Worm (Caenorhabditis elegans) whole organism, L1 larva: Measurements from ENCODE around the gene C45G9.9.

ENCODE experiments used
- C04F5.9 ChIP-seq: sonication (generic microtip); optimal IDR thresholded peaks from 2 replicates; lab custom pipeline; 2016; ENCODE audit warnings: missing genetic modification characterization, missing compliant biosample characterization
- C16A3.4 ChIP-seq: fragments of 150-350 bp; optimal IDR thresholded peaks from 2 replicates; lab custom pipeline; 2014; ENCODE audit warnings: missing biosample characterization, missing genetic modification characterization
- Y116A8C.19 ChIP-seq: sonication (generic microtip); optimal IDR thresholded peaks from 2 replicates; lab custom pipeline; 2016; ENCODE audit warnings: missing compliant biosample characterization, missing genetic modification characterization, borderline replicate concordance
- aha-1 ChIP-seq: fragments of 150-350 bp; optimal IDR thresholded peaks from 2 replicates; lab custom pipeline; 2014; ENCODE audit warnings: missing biosample characterization, missing genetic modification characterization
- ama-1 ChIP-seq: fragments of 150-350 bp; optimal IDR thresholded peaks from 2 replicates; lab custom pipeline; 2014
- ceh-63 ChIP-seq: fragments of 200-800 bp; sonication (Bioruptor generic); optimal IDR thresholded peaks from 2 replicates; lab custom pipeline; 2018; ENCODE audit warnings: mild to moderate bottlenecking, missing genetic modification characterization, missing compliant biosample characterization
- ceh-90 ChIP-seq: sonication (generic microtip); optimal IDR thresholded peaks from 2 replicates; lab custom pipeline; 2016; ENCODE audit warnings: missing genetic modification characterization, missing compliant biosample characterization
- ces-1 ChIP-seq: fragments of 150-350 bp; optimal IDR thresholded peaks from 2 replicates; lab custom pipeline; 2014; ENCODE audit warnings: missing biosample characterization, missing genetic modification reagents, missing genetic modification characterization
- dpl-1 ChIP-seq, 3 experiments: fragments of 150-350 bp in 2 of 3; sonication (generic microtip) in 1 of 3; optimal IDR thresholded peaks; 2 replicates each; lab custom pipeline; 2014 to 2017; ENCODE audit warnings: missing biosample characterization in 3 of 3, missing genetic modification characterization in 3 of 3, missing genetic modification reagents in 3 of 3
- ets-5 ChIP-seq: fragments of 200-800 bp; sonication (Bioruptor generic); IDR thresholded peaks from 2 replicates; pipeline ENCODE4 v1.3.6; 2022; ENCODE audit warnings: missing genetic modification characterization, missing compliant biosample characterization
- fkh-8 ChIP-seq: sonication (generic microtip); optimal IDR thresholded peaks from 2 replicates; lab custom pipeline; 2016; ENCODE audit warnings: mild to moderate bottlenecking, missing genetic modification characterization, missing compliant biosample characterization
- fos-1 ChIP-seq: fragments of 150-350 bp; optimal IDR thresholded peaks from 2 replicates; lab custom pipeline; 2014; ENCODE audit warnings: missing biosample characterization, missing genetic modification characterization
- grh-1 ChIP-seq: fragments of 200-800 bp; sonication (Bioruptor generic); IDR thresholded peaks from 2 replicates; pipeline ENCODE4 v1.3.6; 2022; ENCODE audit warnings: missing genetic modification reagents, missing genetic modification characterization, missing compliant biosample characterization
- hlh-4 ChIP-seq: sonication (generic microtip); optimal IDR thresholded peaks from 2 replicates; lab custom pipeline; 2016; ENCODE audit warnings: mild to moderate bottlenecking, missing genetic modification characterization, missing compliant biosample characterization
- irx-1 ChIP-seq: sonication (generic microtip); optimal IDR thresholded peaks from 2 replicates; lab custom pipeline; 2016; ENCODE audit warnings: missing genetic modification characterization, missing compliant biosample characterization
- isw-1 ChIP-seq: fragments of 200-800 bp; sonication (Bioruptor generic); IDR thresholded peaks from 2 replicates; pipeline ENCODE4 v1.3.6; 2022; ENCODE audit warnings: missing genetic modification characterization, missing compliant biosample characterization
- lin-14 ChIP-seq: fragments of 200-800 bp; sonication (Bioruptor generic); optimal IDR thresholded peaks from 2 replicates; lab custom pipeline; 2018; ENCODE audit warnings: mild to moderate bottlenecking, missing genetic modification characterization, moderate library complexity, missing compliant biosample characterization
- lin-15B ChIP-seq: fragments of 150-350 bp; sonication (generic microtip); optimal IDR thresholded peaks from 3 replicates; lab custom pipeline; 2014; ENCODE audit warnings: missing biosample characterization, missing genetic modification characterization
- lin-39 ChIP-seq: fragments of 150-350 bp; optimal IDR thresholded peaks from 2 replicates; lab custom pipeline; 2014; ENCODE audit warnings: missing biosample characterization, missing genetic modification reagents, missing genetic modification characterization
- nhr-11 ChIP-seq: fragments of 150-350 bp; optimal IDR thresholded peaks from 2 replicates; lab custom pipeline; 2014; ENCODE audit warnings: missing biosample characterization, missing genetic modification characterization
- nhr-20 ChIP-seq: sonication (generic microtip); optimal IDR thresholded peaks from 2 replicates; lab custom pipeline; 2016; ENCODE audit warnings: mild to moderate bottlenecking, missing genetic modification characterization, missing compliant biosample characterization
- nhr-237 ChIP-seq: fragments of 150-350 bp; optimal IDR thresholded peaks from 2 replicates; lab custom pipeline; 2014; ENCODE audit warnings: missing biosample characterization, missing genetic modification characterization
- nhr-28 ChIP-seq: fragments of 150-350 bp; optimal IDR thresholded peaks from 2 replicates; lab custom pipeline; 2014; ENCODE audit warnings: missing biosample characterization, missing genetic modification characterization
- nhr-47 ChIP-seq: sonication (generic microtip); optimal IDR thresholded peaks from 2 replicates; lab custom pipeline; 2016; ENCODE audit warnings: mild to moderate bottlenecking, missing genetic modification characterization, moderate library complexity, missing compliant biosample characterization
- nhr-76 ChIP-seq: sonication (generic microtip); optimal IDR thresholded peaks from 2 replicates; lab custom pipeline; 2017; ENCODE audit warnings: missing biosample characterization, missing genetic modification characterization
- nhr-77 ChIP-seq: fragments of 150-350 bp; optimal IDR thresholded peaks from 2 replicates; lab custom pipeline; 2014; ENCODE audit warnings: missing biosample characterization, missing genetic modification characterization
- nhr-85 ChIP-seq: sonication (generic microtip); peaks from one replicate; lab custom pipeline; 2016; ENCODE audit warnings: missing genetic modification characterization, inconsistent platforms, missing compliant biosample characterization
- nhr-90 ChIP-seq: sonication (generic microtip); optimal IDR thresholded peaks from 2 replicates; lab custom pipeline; 2016; ENCODE audit warnings: mild to moderate bottlenecking, missing genetic modification characterization, missing compliant biosample characterization; ENCODE audit not compliant: poor library complexity
- pax-3 ChIP-seq: fragments of 200-800 bp; sonication (Bioruptor generic); optimal IDR thresholded peaks from 2 replicates; lab custom pipeline; 2018; ENCODE audit warnings: mild to moderate bottlenecking, missing genetic modification characterization, moderate library complexity, missing compliant biosample characterization
- pqm-1 ChIP-seq: sonication (generic microtip); optimal IDR thresholded peaks from 3 replicates; lab custom pipeline; 2017; ENCODE audit warnings: missing biosample characterization, missing genetic modification characterization
- rnt-1 ChIP-seq: sonication (generic microtip); optimal IDR thresholded peaks from 2 replicates; lab custom pipeline; 2016; ENCODE audit warnings: mild to moderate bottlenecking, missing genetic modification characterization, moderate library complexity, missing compliant biosample characterization
- snpc-4 ChIP-seq: fragments of 150-350 bp; optimal IDR thresholded peaks from 2 replicates; lab custom pipeline; 2014; ENCODE audit warnings: missing biosample characterization, missing genetic modification characterization
- snu-23 ChIP-seq: sonication (generic microtip); optimal IDR thresholded peaks from 2 replicates; lab custom pipeline; 2016; ENCODE audit warnings: missing genetic modification characterization, missing compliant biosample characterization
- sptf-1 ChIP-seq: fragments of 150-350 bp; optimal IDR thresholded peaks from 2 replicates; lab custom pipeline; 2014; ENCODE audit warnings: missing biosample characterization, missing genetic modification characterization
- swsn-7 ChIP-seq: sonication (generic microtip); optimal IDR thresholded peaks from 2 replicates; lab custom pipeline; 2016; ENCODE audit warnings: missing genetic modification characterization, missing compliant biosample characterization
- tbx-2 ChIP-seq: sonication (generic microtip); optimal IDR thresholded peaks from 2 replicates; lab custom pipeline; 2016; ENCODE audit warnings: missing genetic modification characterization, missing compliant biosample characterization
- unc-130 ChIP-seq: fragments of 150-350 bp; optimal IDR thresholded peaks from 2 replicates; lab custom pipeline; 2017; ENCODE audit warnings: missing biosample characterization, missing genetic modification characterization, inconsistent platforms
- unc-62 ChIP-seq: fragments of 150-350 bp; optimal IDR thresholded peaks from 2 replicates; lab custom pipeline; 2014; ENCODE audit warnings: missing biosample characterization, missing genetic modification reagents, missing genetic modification characterization
- unc-98 ChIP-seq: fragments of 200-800 bp; sonication (Bioruptor generic); IDR thresholded peaks from 2 replicates; pipeline ENCODE4 v1.3.6; 2022; ENCODE audit warnings: missing genetic modification characterization, missing compliant biosample characterization
- vab-15 ChIP-seq: sonication (generic microtip); optimal IDR thresholded peaks from 2 replicates; lab custom pipeline; 2017; ENCODE audit warnings: missing genotype, mild to moderate bottlenecking, missing genetic modification characterization, missing compliant biosample characterization
- xbp-1 ChIP-seq: sonication (generic microtip); optimal IDR thresholded peaks from 2 replicates; lab custom pipeline; 2016; ENCODE audit warnings: missing genetic modification characterization, missing compliant biosample characterization

The C45G9.9 gene

DNA sequence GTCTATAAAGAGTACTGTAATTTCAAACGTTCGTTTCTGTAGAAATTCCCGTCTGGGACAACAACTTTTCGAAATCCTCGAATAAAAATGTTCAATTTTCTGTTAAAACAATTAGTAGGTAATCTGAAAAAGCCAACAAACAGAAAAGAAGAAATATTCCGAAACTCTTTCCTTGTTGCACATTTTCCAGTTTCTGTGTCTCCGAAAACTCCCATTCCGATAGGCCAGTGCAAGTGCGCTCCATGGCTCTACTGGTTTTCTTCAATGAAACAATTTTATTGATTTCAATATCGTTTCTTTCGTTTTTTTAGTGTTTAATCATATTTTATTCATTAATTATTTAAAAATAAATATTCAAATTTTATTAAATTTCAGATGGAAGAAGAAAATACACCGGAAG, 47.0 kb upstream of the C45G9.9 start, which contains the start of gene F54D8.6 (continued):
- TF ChIP-seq lin-39 (tag; lab: Kevin White, UChicago) (no peak), nhr-11 (tag; lab: Kevin White, UChicago) (no peak), ama-1 (lab: Kevin White, UChicago) (no peak), ets-5 (GFP tag; lab: Robert Waterston, UW) (no peak), snpc-4 (tag; lab: Kevin White, UChicago) (no peak), dpl-1 (GFP tag; optimal IDR thresholded peaks at IDR 0.05; lab: Kevin White, UChicago) (peak; percentile 44 to 73 (median 63)), grh-1 (GFP tag; lab: Robert Waterston, UW) (no peak), nhr-47 (tag; lab: Kevin White, UChicago) (peak; percentile 37), unc-98 (GFP tag; lab: Robert Waterston, UW) (no peak), pax-3 (tag; lab: Kevin White, UChicago) (peak; percentile 32), fos-1 (tag; lab: Kevin White, UChicago) (peak; percentile 14), fkh-8 (peak; percentile 26), irx-1 (tag; lab: Kevin White, UChicago) (no peak), aha-1 (tag; lab: Kevin White, UChicago) (no peak), lin-15B (tag; lab: Kevin White, UChicago) (peak; percentile 64), rnt-1 (tag; lab: Kevin White, UChicago) (peak; percentile 82)

DNA sequence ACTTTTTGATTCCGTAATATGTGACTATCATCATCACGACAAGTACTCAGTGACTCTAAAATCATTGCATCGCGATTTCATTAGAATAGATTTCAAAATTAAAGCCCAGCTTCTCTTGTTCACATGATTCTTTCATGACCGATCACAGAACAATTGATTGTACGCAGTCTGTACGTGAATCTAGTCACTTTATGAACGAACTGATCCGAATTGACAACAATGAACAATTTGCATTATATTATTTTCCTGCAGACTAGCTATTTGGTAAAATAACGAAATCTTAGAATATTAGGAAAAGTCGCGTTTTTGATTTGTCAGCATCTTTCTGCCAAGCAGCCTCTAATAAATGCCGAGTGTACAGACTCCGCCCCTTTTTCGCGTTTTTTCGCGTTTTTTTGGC, 43.9 kb upstream of the C45G9.9 start:
- TF ChIP-seq sptf-1 (tag; lab: Kevin White, UChicago) (no peak), hlh-4 (tag; lab: Kevin White, UChicago) (no peak), lin-39 (tag; lab: Kevin White, UChicago) (no peak), pqm-1 (tag; lab: Kevin White, UChicago) (no peak), unc-98 (GFP tag; lab: Robert Waterston, UW) (no peak), tbx-2 (no peak), Y116A8C.19 (tag; lab: Kevin White, UChicago) (no peak), xbp-1 (tag; lab: Kevin White, UChicago) (no peak), dpl-1 (GFP tag; optimal IDR thresholded peaks at IDR 0.05; lab: Kevin White, UChicago) (no peak), nhr-20 (tag; lab: Kevin White, UChicago) (no peak), lin-14 (GFP tag; lab: Kevin White, UChicago) (no peak), nhr-237 (tag; lab: Kevin White, UChicago) (no peak), snu-23 (GFP tag; lab: Kevin White, UChicago) (no peak), ceh-63 (GFP tag; lab: Kevin White, UChicago) (no peak), nhr-90 (tag; lab: Kevin White, UChicago) (no peak), isw-1 (GFP tag; lab: Robert Waterston, UW) (no peak)

- TF ChIP-seq nhr-77 (tag; lab: Kevin White, UChicago) (no peak), ces-1 (GFP tag; lab: Kevin White, UChicago) (no peak), nhr-85 (tag; lab: Kevin White, UChicago) (no peak), swsn-7 (tag; lab: Kevin White, UChicago) (no peak), nhr-28 (tag; lab: Kevin White, UChicago) (no peak), unc-130 (tag; lab: Kevin White, UChicago) (no peak), nhr-76 (tag; lab: Kevin White, UChicago) (no peak), vab-15 (tag; lab: Kevin White, UChicago) (no peak), rnt-1 (tag; lab: Kevin White, UChicago) (no peak), ceh-90 (tag; lab: Kevin White, UChicago) (no peak), ama-1 (lab: Kevin White, UChicago) (no peak), unc-62 (GFP tag; lab: Kevin White, UChicago) (no peak), C04F5.9 (no peak), C16A3.4 (tag; lab: Kevin White, UChicago) (no peak), xbp-1 (tag; lab: Kevin White, UChicago) (no peak)
Observed at ce11 chrIII:5098740-5099276, 43.2 kb upstream of the C45G9.9 start.
